Fruit fly (Drosophila melanogaster): ENCODE results near the gene Irk3.

DNA sequence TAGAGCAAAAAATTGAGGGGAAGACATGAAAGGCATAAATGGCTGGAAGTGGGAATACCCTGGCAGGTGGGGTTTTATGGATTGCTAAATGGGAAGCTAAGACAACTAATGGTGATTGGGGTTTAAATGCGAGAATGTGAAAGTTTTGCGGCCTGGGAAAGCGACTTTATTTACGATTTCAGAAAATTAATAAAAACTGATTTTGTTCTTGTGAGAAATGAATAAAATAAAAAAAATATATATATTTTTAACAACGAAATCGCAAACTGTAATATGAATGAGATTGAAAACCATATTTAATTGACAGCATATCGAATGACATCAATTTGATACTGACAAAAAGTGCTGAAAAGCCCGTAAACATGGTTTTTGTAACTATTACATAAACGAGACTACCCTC lies 37.8 kb upstream of the Irk3 start:
- TF ChIP-seq h (optimal IDR thresholded peaks at IDR 0.05) (no peak), Sin3A (optimal IDR thresholded peaks at IDR 0.05) (no peak), insv (optimal IDR thresholded peaks at IDR 0.05) (no peak), psq (optimal IDR thresholded peaks at IDR 0.05) (no peak)

Data from Kc167 (cell line).